Worm (Caenorhabditis elegans) whole organism, early embryonic: Measurements from ENCODE around the gene M01B2.13.
"Not testable (repeated sequence)": the region's sequence is repeated elsewhere in the genome, so short reads cannot be mapped to it uniquely, and the experiment has no call there.

Experiments
- B0310.2 ChIP-seq: sonication (generic microtip); optimal IDR thresholded peaks from 2 replicates; lab custom pipeline; 2016; ENCODE audit warnings: mild to moderate bottlenecking, missing genetic modification characterization, missing compliant biosample characterization
- F13C5.2 ChIP-seq: sonication (generic microtip); optimal IDR thresholded peaks from 2 replicates; lab custom pipeline; 2017; ENCODE audit warnings: mild to moderate bottlenecking, missing genetic modification characterization, inconsistent platforms, missing compliant biosample characterization
- aly-1 ChIP-seq: sonication (generic microtip); optimal IDR thresholded peaks from 2 replicates; lab custom pipeline; 2016; ENCODE audit warnings: missing genetic modification characterization, missing compliant biosample characterization
- ama-1 ChIP-seq: fragments of 150-350 bp; optimal IDR thresholded peaks from 2 replicates; lab custom pipeline; 2014
- ceh-13 ChIP-seq: fragments of 200-800 bp; sonication (Bioruptor generic); optimal IDR thresholded peaks from 2 replicates; lab custom pipeline; 2018; ENCODE audit warnings: mild to moderate bottlenecking, missing genetic modification characterization, missing compliant biosample characterization
- ceh-36 ChIP-seq: sonication (generic microtip); optimal IDR thresholded peaks from 2 replicates; lab custom pipeline; 2016; ENCODE audit warnings: missing genetic modification characterization, inconsistent platforms, missing compliant biosample characterization
- ets-7 ChIP-seq: sonication (generic microtip); optimal IDR thresholded peaks from 2 replicates; lab custom pipeline; 2016; ENCODE audit warnings: missing genotype, missing genetic modification characterization, missing compliant biosample characterization
- flt-1 ChIP-seq: fragments of 200-800 bp; sonication (Bioruptor generic); IDR thresholded peaks from 2 replicates; pipeline ENCODE4 v1.3.6; 2022; ENCODE audit warnings: missing genetic modification characterization, missing compliant biosample characterization
- hmbx-1 ChIP-seq: sonication (generic microtip); optimal IDR thresholded peaks from 2 replicates; lab custom pipeline; 2016; ENCODE audit warnings: mild to moderate bottlenecking, missing genetic modification characterization, missing compliant biosample characterization
- hmg-4 ChIP-seq: fragments of 200-800 bp; sonication (Bioruptor generic); optimal IDR thresholded peaks from 2 replicates; lab custom pipeline; 2018; ENCODE audit warnings: mild to moderate bottlenecking, missing genetic modification characterization, missing compliant biosample characterization
- hnd-1 ChIP-seq: sonication (generic microtip); optimal IDR thresholded peaks from 2 replicates; lab custom pipeline; 2016; ENCODE audit warnings: missing genetic modification characterization, missing compliant biosample characterization
- pes-1 ChIP-seq: fragments of 200-800 bp; sonication (Bioruptor generic); IDR thresholded peaks from 2 replicates; pipeline ENCODE4 v1.3.6; 2022; ENCODE audit warnings: missing genetic modification reagents, missing genetic modification characterization, missing compliant biosample characterization
- scrt-1 ChIP-seq: fragments of 200-800 bp; sonication (Bioruptor generic); IDR thresholded peaks from 2 replicates; pipeline ENCODE4 v1.3.6; 2022; ENCODE audit warnings: missing genetic modification characterization, missing compliant biosample characterization
- sea-1 ChIP-seq: fragments of 200-800 bp; sonication (Bioruptor generic); conservative IDR thresholded peaks from 2 replicates; pipeline ENCODE4 v1.3.6; 2022; ENCODE audit warnings: missing genetic modification characterization, missing compliant biosample characterization
- tbx-11 ChIP-seq: fragments of 200-800 bp; sonication (Bioruptor generic); IDR thresholded peaks from 2 replicates; pipeline ENCODE4 v1.3.6; 2022; ENCODE audit warnings: missing genetic modification characterization, missing compliant biosample characterization
- tbx-37 ChIP-seq: fragments of 200-800 bp; sonication (Bioruptor generic); conservative IDR thresholded peaks from 2 replicates; pipeline ENCODE4 v1.3.6; 2022; ENCODE audit warnings: missing genetic modification reagents, missing genetic modification characterization, missing compliant biosample characterization
- tra-4 ChIP-seq: sonication (generic microtip); optimal IDR thresholded peaks from 2 replicates; lab custom pipeline; 2017; ENCODE audit warnings: missing genetic modification characterization, missing compliant biosample characterization

The M01B2.13 gene

ce11 chrV:15250304-15250703 is 15.4 kb downstream of the M01B2.13 start, which contains the start of gene srd-28:
Gene srd-28, plus strand, starts transcription at chrV:15250604.
- not testable (repeated sequence) for TF ChIP-seq ama-1 (lab: Kevin White, UChicago); ets-7 (tag; lab: Kevin White, UChicago); hnd-1

ce11 chrV:15244456-15244855 is 21.3 kb downstream of the M01B2.13 start, which contains the start of gene kin-30:
Gene kin-30, plus strand, starts transcription at chrV:15244756.
- TF ChIP-seq flt-1 (GFP tag; lab: Robert Waterston, UW) (no peak), hmbx-1 (tag; lab: Kevin White, UChicago) (no peak), tbx-37 (no peak), scrt-1 (GFP tag; lab: Robert Waterston, UW) (no peak), B0310.2 (tag; lab: Kevin White, UChicago) (no peak), aly-1 (tag; lab: Kevin White, UChicago) (no peak)

- TF ChIP-seq tra-4 = no peak
- TF ChIP-seq ets-7 (tag; lab: Kevin White, UChicago) = no peak
- no peak for TF ChIP-seq tbx-11 (GFP tag; lab: Robert Waterston, UW)
- no peak for TF ChIP-seq aly-1 (tag; lab: Kevin White, UChicago)
- TF ChIP-seq hnd-1 = no peak
- TF ChIP-seq tbx-37 = no peak
- TF ChIP-seq flt-1 (GFP tag; lab: Robert Waterston, UW) = no peak
- TF ChIP-seq hmg-4 = no peak
- no peak for TF ChIP-seq ceh-36 (tag; lab: Kevin White, UChicago)
- TF ChIP-seq F13C5.2 (tag; lab: Kevin White, UChicago) = no peak
- TF ChIP-seq ama-1 (lab: Kevin White, UChicago) = no peak
- TF ChIP-seq pes-1 (GFP tag; lab: Robert Waterston, UW) = no peak
- TF ChIP-seq ceh-13 (GFP tag; lab: Kevin White, UChicago) = no peak
- no peak for TF ChIP-seq B0310.2 (tag; lab: Kevin White, UChicago)
- TF ChIP-seq hmbx-1 (tag; lab: Kevin White, UChicago) = no peak
- TF ChIP-seq sea-1 (GFP tag; lab: Robert Waterston, UW) = no peak
- TF ChIP-seq scrt-1 (GFP tag; lab: Robert Waterston, UW) = no peak
Observed at ce11 chrV:15241259-15241658, 24.5 kb downstream of the M01B2.13 start, which contains the start of gene chil-12. Gene chil-12, plus strand, starts transcription at chrV:15241559.

- TF ChIP-seq pes-1 (GFP tag; lab: Robert Waterston, UW) (no peak), sea-1 (GFP tag; lab: Robert Waterston, UW) (no peak), ceh-36 (tag; lab: Kevin White, UChicago) (no peak), flt-1 (GFP tag; lab: Robert Waterston, UW) (no peak), F13C5.2 (tag; lab: Kevin White, UChicago) (no peak), scrt-1 (GFP tag; lab: Robert Waterston, UW) (no peak), hnd-1 (no peak), hmg-4 (no peak), tra-4 (no peak), hmbx-1 (tag; lab: Kevin White, UChicago) (no peak), ama-1 (lab: Kevin White, UChicago) (no peak), tbx-37 (no peak), ets-7 (tag; lab: Kevin White, UChicago) (no peak), tbx-11 (GFP tag; lab: Robert Waterston, UW) (no peak), aly-1 (tag; lab: Kevin White, UChicago) (no peak), B0310.2 (tag; lab: Kevin White, UChicago) (no peak), ceh-13 (GFP tag; lab: Kevin White, UChicago) (no peak)
Observed at ce11 chrV:15240215-15240614, 25.5 kb downstream of the M01B2.13 start, which contains the start of gene srw-11. Gene srw-11, minus strand, starts transcription at chrV:15240315.

- TF ChIP-seq hmbx-1 (tag; lab: Kevin White, UChicago) (no peak), B0310.2 (tag; lab: Kevin White, UChicago) (no peak), hmg-4 (no peak), aly-1 (tag; lab: Kevin White, UChicago) (no peak), flt-1 (GFP tag; lab: Robert Waterston, UW) (no peak), tbx-37 (no peak), hnd-1 (no peak), F13C5.2 (tag; lab: Kevin White, UChicago) (no peak), tra-4 (no peak), ceh-13 (GFP tag; lab: Kevin White, UChicago) (no peak), ama-1 (lab: Kevin White, UChicago) (no peak), ets-7 (tag; lab: Kevin White, UChicago) (no peak), sea-1 (GFP tag; lab: Robert Waterston, UW) (no peak), ceh-36 (tag; lab: Kevin White, UChicago) (no peak), scrt-1 (GFP tag; lab: Robert Waterston, UW) (no peak), tbx-11 (GFP tag; lab: Robert Waterston, UW) (no peak), pes-1 (GFP tag; lab: Robert Waterston, UW) (no peak)
Observed at ce11 chrV:15238552-15238951, 27.2 kb downstream of the M01B2.13 start, which contains the start of gene srw-12. Gene srw-12, minus strand, starts transcription at chrV:15238652.

ce11 chrV:15235661-15236060 is 30.1 kb downstream of the M01B2.13 start, which contains the start of gene nhr-164:
Gene nhr-164, minus strand, starts transcription at chrV:15235761.
- no peak for TF ChIP-seq scrt-1 (GFP tag; lab: Robert Waterston, UW)
- TF ChIP-seq tbx-11 (GFP tag; lab: Robert Waterston, UW) = no peak
- no peak for TF ChIP-seq tra-4
- no peak for TF ChIP-seq sea-1 (GFP tag; lab: Robert Waterston, UW)
- no peak for TF ChIP-seq ama-1 (lab: Kevin White, UChicago)
- TF ChIP-seq hmbx-1 (tag; lab: Kevin White, UChicago) = no peak
- TF ChIP-seq tbx-37 = no peak
- TF ChIP-seq hnd-1 = no peak
- no peak for TF ChIP-seq B0310.2 (tag; lab: Kevin White, UChicago)
- TF ChIP-seq ceh-36 (tag; lab: Kevin White, UChicago) = no peak
- no peak for TF ChIP-seq flt-1 (GFP tag; lab: Robert Waterston, UW)
- TF ChIP-seq hmg-4 = no peak
- no peak for TF ChIP-seq ceh-13 (GFP tag; lab: Kevin White, UChicago)
- no peak for TF ChIP-seq pes-1 (GFP tag; lab: Robert Waterston, UW)
- no peak for TF ChIP-seq ets-7 (tag; lab: Kevin White, UChicago)
- no peak for TF ChIP-seq aly-1 (tag; lab: Kevin White, UChicago)

ce11 chrV:15232200-15232599 is 33.5 kb downstream of the M01B2.13 start, which contains the start of gene srw-13:
Gene srw-13, plus strand, starts transcription at chrV:15232500.
- TF ChIP-seq tra-4 = no peak
- TF ChIP-seq ama-1 (lab: Kevin White, UChicago) = no peak
- TF ChIP-seq flt-1 (GFP tag; lab: Robert Waterston, UW) = no peak
- no peak for TF ChIP-seq F13C5.2 (tag; lab: Kevin White, UChicago)
- TF ChIP-seq hmg-4 = no peak
- no peak for TF ChIP-seq ceh-36 (tag; lab: Kevin White, UChicago)
- no peak for TF ChIP-seq ceh-13 (GFP tag; lab: Kevin White, UChicago)
- no peak for TF ChIP-seq ets-7 (tag; lab: Kevin White, UChicago)
- TF ChIP-seq aly-1 (tag; lab: Kevin White, UChicago) = no peak
- TF ChIP-seq scrt-1 (GFP tag; lab: Robert Waterston, UW) = no peak
- no peak for TF ChIP-seq hnd-1
- TF ChIP-seq hmbx-1 (tag; lab: Kevin White, UChicago) = no peak
- no peak for TF ChIP-seq tbx-11 (GFP tag; lab: Robert Waterston, UW)
- TF ChIP-seq pes-1 (GFP tag; lab: Robert Waterston, UW) = no peak
- TF ChIP-seq tbx-37 = no peak
- no peak for TF ChIP-seq B0310.2 (tag; lab: Kevin White, UChicago)
- TF ChIP-seq sea-1 (GFP tag; lab: Robert Waterston, UW) = no peak
